Worm (Caenorhabditis elegans): ENCODE data around the gene zyx-1.
"Not testable (repeated sequence)": the region's sequence is repeated elsewhere in the genome, so short reads cannot be mapped to it uniquely, and the experiment has no call there.

Gene zyx-1

DNA sequence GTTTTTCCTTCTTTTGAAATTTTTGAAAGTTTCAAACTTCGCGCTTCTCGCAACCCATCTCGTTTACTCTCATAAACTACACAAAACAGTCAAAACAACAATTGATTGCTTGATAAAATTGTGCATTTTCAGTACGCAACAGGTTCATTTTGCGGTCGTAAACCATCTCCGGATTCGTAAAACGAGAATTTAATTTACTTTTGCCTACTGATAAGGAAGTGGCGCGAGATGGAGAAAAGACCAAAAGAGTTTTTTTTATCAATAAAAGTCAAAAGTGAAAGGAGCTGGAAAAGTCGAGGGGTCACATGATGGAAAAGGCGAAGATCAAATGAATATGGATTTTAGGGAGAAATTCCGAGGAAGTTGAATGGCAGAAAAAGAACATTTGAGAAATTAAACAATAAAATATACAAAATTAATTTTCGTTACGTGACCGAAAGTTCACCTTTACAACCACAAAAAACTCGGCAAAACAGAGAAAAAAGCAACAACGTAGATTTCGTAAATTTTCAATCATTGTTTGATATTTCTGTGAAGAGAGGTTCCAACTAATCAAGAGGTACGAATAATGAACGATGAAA is 22.2 kb downstream of the zyx-1 start, which contains the start of gene F42G4.6:
Gene F42G4.6 (plus strand): TSS at position 531 of the 581 bp plus-strand sequence.
- no peak for TF ChIP-seq scrt-1 (GFP tag; IDR thresholded peaks at IDR 0.05)
- TF ChIP-seq tbx-11 (GFP tag; IDR thresholded peaks at IDR 0.05), result no peak
- TF ChIP-seq F13C5.2 (tag; optimal IDR thresholded peaks at IDR 0.05), result no peak
- no peak for TF ChIP-seq ceh-36 (tag; optimal IDR thresholded peaks at IDR 0.05)
- no peak for TF ChIP-seq hmbx-1 (tag; optimal IDR thresholded peaks at IDR 0.05)
- TF ChIP-seq ama-1 (optimal IDR thresholded peaks at IDR 0.05), result no peak
- no peak for TF ChIP-seq ceh-13 (GFP tag; optimal IDR thresholded peaks at IDR 0.05)
- TF ChIP-seq ets-7 (tag; optimal IDR thresholded peaks at IDR 0.05), result no peak
- TF ChIP-seq B0310.2 (tag; optimal IDR thresholded peaks at IDR 0.05), result no peak
- no peak for TF ChIP-seq flt-1 (GFP tag; IDR thresholded peaks at IDR 0.05)
- no peak for TF ChIP-seq pes-1 (GFP tag; IDR thresholded peaks at IDR 0.05)
- no peak for TF ChIP-seq hnd-1 (tag; optimal IDR thresholded peaks at IDR 0.05)
- no peak for TF ChIP-seq sea-1 (GFP tag; conservative IDR thresholded peaks at IDR 0.05)
- no peak for TF ChIP-seq tbx-37 (GFP tag; conservative IDR thresholded peaks at IDR 0.05)
- TF ChIP-seq aly-1 (tag; optimal IDR thresholded peaks at IDR 0.05), result no peak
- no peak for TF ChIP-seq hmg-4 (GFP tag; optimal IDR thresholded peaks at IDR 0.05)
- no peak for TF ChIP-seq tra-4 (tag; optimal IDR thresholded peaks at IDR 0.05)

DNA sequence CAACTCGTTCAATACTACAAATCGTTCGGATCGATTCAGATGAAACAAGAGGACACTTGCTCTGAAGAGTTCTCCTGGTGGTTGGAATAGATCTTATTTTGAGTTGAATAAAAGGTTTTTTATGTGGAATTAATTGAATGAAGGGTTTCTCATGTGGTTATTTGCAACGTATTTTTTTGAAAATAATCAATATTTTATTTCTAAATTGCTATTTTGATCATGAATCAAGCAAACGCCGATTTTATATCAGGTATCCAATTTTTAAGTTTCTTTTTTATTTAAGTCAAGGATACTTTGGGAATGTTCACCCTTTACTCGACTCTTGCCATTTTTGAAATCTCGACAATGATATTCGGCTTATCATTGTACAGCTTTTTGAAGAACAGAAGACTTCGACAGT is 23.9 kb downstream of the zyx-1 start, which contains the start of gene Y81G3A.2:
Gene Y81G3A.2 (plus strand): TSS at position 301 of the 400 bp plus-strand sequence.
- TF ChIP-seq ceh-13 (GFP tag; optimal IDR thresholded peaks at IDR 0.05); flt-1 (GFP tag; IDR thresholded peaks at IDR 0.05); ets-7 (tag; optimal IDR thresholded peaks at IDR 0.05): not testable (repeated sequence)

- TF ChIP-seq aly-1 (tag; optimal IDR thresholded peaks at IDR 0.05); hmg-4 (GFP tag; optimal IDR thresholded peaks at IDR 0.05); B0310.2 (tag; optimal IDR thresholded peaks at IDR 0.05): not testable (repeated sequence)
These were observed 25.7 kb downstream of the zyx-1 start, which contains the start of gene Y81G3A.6 for ce11 chrII:13082403-13082802. TSS of gene Y81G3A.6 (minus strand) at chrII:13082503.

- no peak for TF ChIP-seq hnd-1 (tag; optimal IDR thresholded peaks at IDR 0.05)
- TF ChIP-seq F13C5.2 (tag; optimal IDR thresholded peaks at IDR 0.05), result peak; percentile 38
These were observed 27.1 kb downstream of the zyx-1 start, which contains the start of the genes Y81G3A.1 and gcn-2 for ce11 chrII:13083752-13084214. TSS of gene Y81G3A.1 (minus strand) at chrII:13083926. TSS of gene gcn-2 (plus strand) at chrII:13084164.

DNA sequence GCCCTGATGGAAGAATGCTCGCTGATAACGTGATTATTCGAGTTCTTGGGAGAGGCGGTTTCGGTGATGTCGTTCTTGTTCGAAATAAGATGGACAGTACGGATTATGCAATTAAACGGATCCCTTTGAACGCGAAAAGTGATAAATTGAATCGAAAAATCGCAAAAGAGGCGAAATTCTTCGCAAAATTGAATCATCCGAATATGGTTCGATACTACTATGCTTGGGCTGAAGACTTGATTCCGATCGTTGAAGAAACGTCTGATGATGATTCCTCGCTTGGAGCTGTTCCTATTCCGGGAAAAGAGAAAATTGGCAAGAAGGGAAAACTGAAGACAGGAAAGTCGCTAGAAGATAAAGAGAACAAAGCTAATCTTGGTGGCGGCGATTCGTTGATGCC is 29.2 kb downstream of the zyx-1 start:
- TF ChIP-seq ceh-36 (tag; optimal IDR thresholded peaks at IDR 0.05), result no peak
- TF ChIP-seq hnd-1 (tag; optimal IDR thresholded peaks at IDR 0.05), result no peak
- TF ChIP-seq tbx-11 (GFP tag; IDR thresholded peaks at IDR 0.05), result no peak
- TF ChIP-seq F13C5.2 (tag; optimal IDR thresholded peaks at IDR 0.05), result no peak
- no peak for TF ChIP-seq tra-4 (tag; optimal IDR thresholded peaks at IDR 0.05)
- TF ChIP-seq flt-1 (GFP tag; IDR thresholded peaks at IDR 0.05), result no peak
- no peak for TF ChIP-seq ama-1 (optimal IDR thresholded peaks at IDR 0.05)
- no peak for TF ChIP-seq scrt-1 (GFP tag; IDR thresholded peaks at IDR 0.05)
- no peak for TF ChIP-seq hmg-4 (GFP tag; optimal IDR thresholded peaks at IDR 0.05)
- TF ChIP-seq B0310.2 (tag; optimal IDR thresholded peaks at IDR 0.05), result no peak

ce11 chrII:13091123-13091522 is 34.4 kb downstream of the zyx-1 start, which contains the start of gene Y81G3A.4:
TSS of gene Y81G3A.4 (plus strand) at chrII:13091423.
- TF ChIP-seq B0310.2 (tag; optimal IDR thresholded peaks at IDR 0.05) (no peak), tbx-37 (GFP tag; conservative IDR thresholded peaks at IDR 0.05) (no peak), hnd-1 (tag; optimal IDR thresholded peaks at IDR 0.05) (no peak), tbx-11 (GFP tag; IDR thresholded peaks at IDR 0.05) (no peak), F13C5.2 (tag; optimal IDR thresholded peaks at IDR 0.05) (no peak)

DNA sequence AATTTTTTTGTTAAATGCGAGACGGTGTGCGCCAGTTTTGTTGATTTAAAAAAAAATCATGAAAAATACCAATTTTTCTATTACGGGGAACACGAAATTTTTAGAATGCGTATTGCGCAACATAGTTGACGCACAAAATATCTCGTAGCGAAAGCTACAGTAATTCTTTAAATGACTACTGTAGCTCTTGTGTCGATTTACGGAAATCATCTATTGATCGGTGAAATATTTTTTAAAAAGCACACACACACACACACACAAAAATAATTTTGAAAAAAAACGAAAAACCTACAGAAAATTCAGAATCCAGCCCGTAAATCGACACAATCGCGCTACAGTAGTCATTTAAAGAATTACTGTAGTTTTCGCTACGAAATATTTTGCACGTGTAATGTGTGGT is 35.1 kb downstream of the zyx-1 start:
- TF ChIP-seq ets-7 (tag; optimal IDR thresholded peaks at IDR 0.05) (no peak), pes-1 (GFP tag; IDR thresholded peaks at IDR 0.05) (no peak), ceh-36 (tag; optimal IDR thresholded peaks at IDR 0.05) (no peak), scrt-1 (GFP tag; IDR thresholded peaks at IDR 0.05) (no peak), hnd-1 (tag; optimal IDR thresholded peaks at IDR 0.05) (no peak), tbx-11 (GFP tag; IDR thresholded peaks at IDR 0.05) (no peak), hmg-4 (GFP tag; optimal IDR thresholded peaks at IDR 0.05) (no peak), aly-1 (tag; optimal IDR thresholded peaks at IDR 0.05) (no peak)

- TF ChIP-seq hmbx-1 (tag; optimal IDR thresholded peaks at IDR 0.05), result no peak
- TF ChIP-seq tbx-11 (GFP tag; IDR thresholded peaks at IDR 0.05), result no peak
- TF ChIP-seq sea-1 (GFP tag; conservative IDR thresholded peaks at IDR 0.05), result no peak
- TF ChIP-seq ceh-36 (tag; optimal IDR thresholded peaks at IDR 0.05), result no peak
- TF ChIP-seq ets-7 (tag; optimal IDR thresholded peaks at IDR 0.05), result no peak
These were observed 39.6 kb downstream of the zyx-1 start for ce11 chrII:13096345-13096744.

DNA sequence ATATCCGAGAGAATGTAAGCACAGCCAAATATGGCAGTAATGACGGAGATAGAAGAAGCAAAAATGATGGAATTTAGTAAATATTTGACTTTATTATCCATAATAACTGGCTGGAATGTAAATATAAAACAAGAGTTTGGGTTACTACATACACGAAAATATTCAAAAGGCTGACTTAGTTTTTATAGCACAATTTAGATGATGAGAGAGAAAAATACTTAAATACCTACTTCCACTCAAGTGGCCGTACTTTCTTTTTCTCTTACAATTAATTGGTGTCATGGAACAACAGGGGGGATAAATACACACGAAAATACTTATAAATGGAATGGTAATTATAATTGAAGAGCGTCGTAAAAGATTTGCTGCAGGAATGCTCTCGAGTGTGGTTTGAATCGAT is 41.5 kb downstream of the zyx-1 start, which contains the start of gene col-86:
Gene col-86 (minus strand): TSS at position 101 of the 400 bp plus-strand sequence.
- no peak for TF ChIP-seq ets-7 (tag; optimal IDR thresholded peaks at IDR 0.05)
- TF ChIP-seq hnd-1 (tag; optimal IDR thresholded peaks at IDR 0.05), result no peak
- no peak for TF ChIP-seq hmbx-1 (tag; optimal IDR thresholded peaks at IDR 0.05)
- no peak for TF ChIP-seq B0310.2 (tag; optimal IDR thresholded peaks at IDR 0.05)
- TF ChIP-seq pes-1 (GFP tag; IDR thresholded peaks at IDR 0.05), result no peak
- no peak for TF ChIP-seq aly-1 (tag; optimal IDR thresholded peaks at IDR 0.05)
- no peak for TF ChIP-seq flt-1 (GFP tag; IDR thresholded peaks at IDR 0.05)
- TF ChIP-seq tbx-37 (GFP tag; conservative IDR thresholded peaks at IDR 0.05), result no peak
- TF ChIP-seq F13C5.2 (tag; optimal IDR thresholded peaks at IDR 0.05), result no peak
- no peak for TF ChIP-seq scrt-1 (GFP tag; IDR thresholded peaks at IDR 0.05)
- TF ChIP-seq ceh-13 (GFP tag; optimal IDR thresholded peaks at IDR 0.05), result no peak
- TF ChIP-seq ceh-36 (tag; optimal IDR thresholded peaks at IDR 0.05), result no peak
